Fruit fly (Drosophila melanogaster): ENCODE measurements around the gene gammaSnap2.

Gene gammaSnap2

DNA sequence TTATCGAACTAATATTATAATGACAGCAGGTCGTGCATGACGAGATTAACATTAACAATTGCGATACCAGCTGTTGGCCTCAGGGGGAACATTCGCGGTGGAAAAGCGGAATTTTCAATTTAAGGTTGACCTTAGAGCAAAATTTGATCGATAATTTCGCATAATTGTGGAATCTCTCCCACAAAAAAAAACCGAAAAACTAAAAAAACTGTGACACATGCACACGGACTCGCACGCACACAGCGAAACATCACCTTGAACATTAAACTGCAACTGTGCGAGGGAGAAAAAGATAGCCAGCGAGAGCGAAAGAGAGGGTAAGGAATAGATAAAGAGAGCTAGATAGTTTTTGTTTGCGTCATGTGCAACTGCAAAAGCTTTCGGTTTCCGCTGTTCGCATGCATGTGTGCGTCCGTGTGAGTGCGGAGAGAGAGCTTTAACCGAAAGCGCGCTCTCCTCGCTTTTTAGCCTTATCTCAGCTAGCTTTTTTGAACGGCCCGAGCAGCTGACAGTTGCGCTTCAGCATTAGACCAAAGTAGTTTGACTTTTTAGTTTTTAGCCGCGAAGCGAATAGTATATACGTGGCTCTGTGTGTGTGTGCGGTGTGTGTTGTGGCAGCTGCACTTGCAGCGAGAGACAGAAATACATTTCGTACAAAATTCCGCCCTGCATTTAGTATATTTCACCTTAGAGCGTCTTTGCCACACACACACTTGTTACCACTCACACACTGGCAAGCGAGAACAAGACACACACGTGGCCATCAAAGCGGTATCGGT, 27.8 kb downstream of the gammaSnap2 start (continued):
- TF ChIP-seq Dfd (GFP tag; optimal IDR thresholded peaks at IDR 0.05): no peak
- TF ChIP-seq sob (GFP tag; IDR thresholded peaks at IDR 0.05): peak; percentile 55
- peak; percentile 59 for TF ChIP-seq mirr (GFP tag; optimal IDR thresholded peaks at IDR 0.05)
- TF ChIP-seq CG15479 (GFP tag; optimal IDR thresholded peaks at IDR 0.05): no peak

DNA sequence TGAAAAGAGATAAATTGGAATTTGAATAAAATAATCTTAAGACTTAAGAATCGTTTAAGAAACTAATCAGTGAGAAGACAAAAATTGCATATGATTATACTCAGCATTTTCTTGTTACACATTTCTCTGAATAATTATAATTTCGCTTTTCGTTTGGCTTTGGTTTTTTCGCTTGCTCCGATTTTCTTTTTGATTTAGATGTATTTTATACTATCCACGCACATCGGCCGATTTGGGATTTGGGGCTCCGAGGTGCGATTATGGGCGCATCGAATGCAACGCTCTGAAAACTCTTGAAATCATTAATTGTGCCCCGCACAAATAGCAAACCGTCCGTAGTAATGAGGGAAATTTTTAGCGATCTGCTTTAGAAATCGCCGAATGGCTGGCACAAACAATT, 29.7 kb downstream of the gammaSnap2 start:
- TF ChIP-seq CG3407 (GFP tag; optimal IDR thresholded peaks at IDR 0.05) (no peak), chif (GFP tag; optimal IDR thresholded peaks at IDR 0.05) (no peak), so (GFP tag; IDR thresholded peaks at IDR 0.05) (no peak)

dm6 chr3R:10090906-10091305, 30.3 kb downstream of the gammaSnap2 start:
- TF ChIP-seq amos (GFP tag; IDR thresholded peaks at IDR 0.05; ENCODE audit: partially characterized antibody): no peak
- TF ChIP-seq CG2199 (GFP tag; IDR thresholded peaks at IDR 0.05): 0 out of 3 replicates have a peak, but pooled peaks have one; percentile 12
- no peak for TF ChIP-seq klu (GFP tag; IDR thresholded peaks at IDR 0.05)
- TF ChIP-seq CTCF (GFP tag; optimal IDR thresholded peaks at IDR 0.05): peak; percentile 76
- peak; percentile 94 for TF ChIP-seq CG6254 (GFP tag; optimal IDR thresholded peaks at IDR 0.05)
- 0 out of 4 replicates have a peak, but pooled peaks have one; percentile 15 for TF ChIP-seq chinmo (GFP tag; IDR thresholded peaks at IDR 0.05; ENCODE audit: partially characterized antibody)
- TF ChIP-seq Med (GFP tag): peak; percentile 8
- no peak for TF ChIP-seq phol (tag; optimal IDR thresholded peaks at IDR 0.05)

DNA sequence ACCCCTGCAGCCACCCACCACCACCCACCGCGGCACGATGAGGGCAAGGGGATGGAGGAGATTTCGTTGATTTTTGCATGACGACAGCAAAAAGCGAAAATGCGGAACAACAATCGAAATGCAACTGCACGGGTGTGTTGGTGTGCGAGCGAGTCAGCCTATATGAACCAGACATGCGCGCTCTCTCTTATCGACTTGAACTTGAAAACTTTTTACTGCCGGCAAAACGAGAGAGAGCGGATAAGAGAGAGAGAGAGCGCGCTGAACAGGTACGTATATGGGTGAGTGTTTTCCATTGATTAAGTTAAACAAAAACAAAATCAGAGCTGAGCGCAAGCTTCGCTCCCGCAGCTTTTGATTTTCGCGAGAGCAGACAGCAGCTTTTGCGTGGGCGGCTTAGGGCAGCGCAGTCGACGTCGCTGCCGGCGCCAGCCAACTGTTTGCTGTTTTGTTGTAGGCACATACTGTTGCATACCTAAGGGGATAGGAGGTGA, 32.0 kb downstream of the gammaSnap2 start:
- no peak for TF ChIP-seq stwl (tag; optimal IDR thresholded peaks at IDR 0.05)
- no peak for TF ChIP-seq CG8290 (GFP tag; optimal IDR thresholded peaks at IDR 0.05)
- TF ChIP-seq CG8290 (tag; optimal IDR thresholded peaks at IDR 0.05): no peak
- TF ChIP-seq gro (GFP tag; optimal IDR thresholded peaks at IDR 0.05): no peak
- no peak for TF ChIP-seq crc (GFP tag; optimal IDR thresholded peaks at IDR 0.05)
- peak; percentile 69 for TF ChIP-seq onecut (GFP tag; IDR thresholded peaks at IDR 0.05)
- TF ChIP-seq CG17612 (GFP tag; IDR thresholded peaks at IDR 0.05): no peak
- TF ChIP-seq CG33213 (GFP tag; optimal IDR thresholded peaks at IDR 0.05): no peak
- no peak for TF ChIP-seq CG18262 (tag; optimal IDR thresholded peaks at IDR 0.05)
- TF ChIP-seq CG4424 (GFP tag; optimal IDR thresholded peaks at IDR 0.05): no peak
- TF ChIP-seq tna (GFP tag; IDR thresholded peaks at IDR 0.05; ENCODE audit: partially characterized antibody): no peak; the same call in 1 of the 2 replicates
- TF ChIP-seq CG15269 (tag; optimal IDR thresholded peaks at IDR 0.05): no peak
- TF ChIP-seq esg (GFP tag; conservative IDR thresholded peaks at IDR 0.05): no peak
- no peak for TF ChIP-seq jumu (GFP tag; optimal IDR thresholded peaks at IDR 0.05)
- TF ChIP-seq CG1832 (GFP tag; optimal IDR thresholded peaks at IDR 0.05): peak; percentile 62
- TF ChIP-seq Eip74EF (GFP tag; optimal IDR thresholded peaks at IDR 0.05): peak in 1 of 2 experiments; percentile 63
- peak; percentile 46 for TF ChIP-seq oc (tag; optimal IDR thresholded peaks at IDR 0.05)
- TF ChIP-seq Fer1 (GFP tag; optimal IDR thresholded peaks at IDR 0.05): peak; percentile 8
- TF ChIP-seq CG7963 (GFP tag; IDR thresholded peaks at IDR 0.05; ENCODE audit: partially characterized antibody): no peak
- TF ChIP-seq Sox100B (GFP tag; optimal IDR thresholded peaks at IDR 0.05): no peak
- TF ChIP-seq NK7.1 (GFP tag; optimal IDR thresholded peaks at IDR 0.05): no peak
- TF ChIP-seq her (GFP tag; optimal IDR thresholded peaks at IDR 0.05): no peak
- TF ChIP-seq CG5245 (GFP tag; optimal IDR thresholded peaks at IDR 0.05): no peak
- TF ChIP-seq pros (GFP tag; optimal IDR thresholded peaks at IDR 0.05): no peak
- TF ChIP-seq ATbp (GFP tag; optimal IDR thresholded peaks at IDR 0.05): no peak
- no peak for TF ChIP-seq Stat92E (GFP tag; optimal IDR thresholded peaks at IDR 0.05)
- TF ChIP-seq Blimp-1 (GFP tag; optimal IDR thresholded peaks at IDR 0.05): no peak
- no peak for TF ChIP-seq pita (GFP tag; optimal IDR thresholded peaks at IDR 0.05)
- no peak for TF ChIP-seq ash1 (GFP tag; optimal IDR thresholded peaks at IDR 0.05)
- peak; percentile 97; the same call in 3 of the 4 replicates for TF ChIP-seq chinmo (GFP tag; IDR thresholded peaks at IDR 0.05; ENCODE audit: partially characterized antibody)

Measured in whole organism, embryonic.